Worm (Caenorhabditis elegans) whole organism, midembryonic: ENCODE data around the gene srd-55.

Experiments used
- T22C8.4 ChIP-seq: fragments of 200-800 bp; sonication (Bioruptor generic); IDR thresholded peaks from 2 replicates; pipeline ENCODE4 v1.3.6; 2022; ENCODE audit warnings: missing genetic modification characterization, missing compliant biosample characterization
- flt-1 ChIP-seq: fragments of 200-800 bp; sonication (Bioruptor generic); IDR thresholded peaks from 2 replicates; pipeline ENCODE4 v1.3.6; 2022; ENCODE audit warnings: missing genetic modification characterization, missing compliant biosample characterization

DNA sequence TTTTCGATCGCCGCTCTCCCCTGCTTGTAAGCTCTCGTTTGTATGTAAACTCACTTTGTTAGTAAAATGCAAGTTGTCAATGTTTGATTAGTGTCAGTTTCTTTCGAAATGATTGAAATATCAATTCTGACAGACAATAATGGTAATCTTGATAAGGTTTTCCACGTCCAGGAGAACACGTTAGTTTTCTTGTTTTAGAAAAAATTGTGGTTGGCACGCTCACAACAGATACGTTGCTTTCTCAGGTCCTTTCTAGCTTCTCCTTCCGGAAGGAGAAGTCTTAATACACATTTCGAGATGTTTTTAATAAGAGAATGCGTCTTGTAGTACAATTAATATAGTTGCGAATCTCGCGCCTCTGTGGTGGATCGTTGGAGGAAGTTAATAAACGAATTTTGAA lies 39.5 kb upstream of the srd-55 start, which contains the start of gene F43E2.6:
- no peak for TF ChIP-seq T22C8.4 (GFP tag; lab: Robert Waterston, UW)
- no peak for TF ChIP-seq flt-1 (GFP tag; lab: Robert Waterston, UW)
